Worm (Caenorhabditis elegans) whole organism, mixed stage, embryonic: ENCODE data around the gene Y43D4A.2.

Experiments used
- M03D4.4 ChIP-seq: sonication (generic microtip); optimal IDR thresholded peaks from 2 replicates; lab custom pipeline; 2017; ENCODE audit warnings: mild to moderate bottlenecking, missing genetic modification characterization, missing compliant biosample characterization
- blmp-1 ChIP-seq: fragments of 150-350 bp; optimal IDR thresholded peaks from 2 replicates; lab custom pipeline; 2014; ENCODE audit warnings: missing biosample characterization, missing genetic modification characterization
- cnd-1 ChIP-seq: fragments of 200-800 bp; sonication (Bioruptor generic); optimal IDR thresholded peaks from 2 replicates; lab custom pipeline; 2018; ENCODE audit warnings: mild to moderate bottlenecking, missing genetic modification characterization, missing compliant biosample characterization
- elt-1 ChIP-seq: sonication (generic microtip); optimal IDR thresholded peaks from 2 replicates; lab custom pipeline; 2017; ENCODE audit warnings: missing genetic modification characterization, mild to moderate bottlenecking, missing compliant biosample characterization, antibody characterized with exemption, moderate library complexity, borderline replicate concordance; ENCODE audit not compliant: insufficient read depth
- hlh-1 ChIP-seq: fragments of 150-350 bp; optimal IDR thresholded peaks from 2 replicates; lab custom pipeline; 2014; ENCODE audit warnings: missing biosample characterization, missing genetic modification reagents, missing genetic modification characterization
- nhr-12 ChIP-seq: fragments of 150-350 bp; optimal IDR thresholded peaks from 2 replicates; lab custom pipeline; 2014; ENCODE audit warnings: missing biosample characterization, missing genetic modification characterization
- nhr-237 ChIP-seq: fragments of 150-350 bp; optimal IDR thresholded peaks from 2 replicates; lab custom pipeline; 2014; ENCODE audit warnings: missing biosample characterization, missing genetic modification characterization
- nhr-28 ChIP-seq: fragments of 150-350 bp; optimal IDR thresholded peaks from 2 replicates; lab custom pipeline; 2014; ENCODE audit warnings: missing biosample characterization, missing genetic modification characterization
- nhr-76 ChIP-seq: sonication (generic microtip); optimal IDR thresholded peaks from 2 replicates; lab custom pipeline; 2017; ENCODE audit warnings: missing biosample characterization, missing genetic modification characterization
- sptf-1 ChIP-seq: sonication (generic microtip); optimal IDR thresholded peaks from 2 replicates; lab custom pipeline; 2017; ENCODE audit warnings: mild to moderate bottlenecking, missing genetic modification characterization, moderate library complexity, missing compliant biosample characterization
- unc-120 ChIP-seq: sonication (generic microtip); optimal IDR thresholded peaks from 2 replicates; lab custom pipeline; 2017; ENCODE audit warnings: missing genetic modification characterization, missing compliant biosample characterization; ENCODE audit not compliant: poor library complexity, severe bottlenecking
- unc-62 ChIP-seq: fragments of 150-350 bp; optimal IDR thresholded peaks from 2 replicates; lab custom pipeline; 2014; ENCODE audit warnings: missing biosample characterization, missing genetic modification reagents, missing genetic modification characterization
- zip-8 ChIP-seq: fragments of 150-350 bp; optimal IDR thresholded peaks from 2 replicates; lab custom pipeline; 2014; ENCODE audit warnings: missing biosample characterization, missing genetic modification characterization
- ztf-11 ChIP-seq: fragments of 150-350 bp; optimal IDR thresholded peaks from 2 replicates; lab custom pipeline; 2014; ENCODE audit warnings: missing biosample characterization, missing genetic modification characterization

Gene Y43D4A.2

ce11 chrIV:16706950-16707349 is 48.7 kb downstream of the Y43D4A.2 start:
- TF ChIP-seq nhr-28 (tag; lab: Kevin White, UChicago) (no peak), cnd-1 (tag; lab: Kevin White, UChicago) (no peak), nhr-237 (no peak), unc-62 (GFP tag; lab: Kevin White, UChicago) (no peak), blmp-1 (no peak), zip-8 (no peak), elt-1 (no peak), M03D4.4 (tag; lab: Kevin White, UChicago) (no peak), sptf-1 (tag; lab: Kevin White, UChicago) (no peak), nhr-76 (no peak), nhr-12 (no peak)

ce11 chrIV:16696422-16696821 is 59.2 kb downstream of the Y43D4A.2 start:
- no peak for TF ChIP-seq unc-120
- TF ChIP-seq nhr-28 (tag; lab: Kevin White, UChicago): no peak
- no peak for TF ChIP-seq zip-8
- TF ChIP-seq ztf-11: no peak
- TF ChIP-seq hlh-1: no peak
